Fruit fly (Drosophila melanogaster) whole organism, embryonic: Measurements from ENCODE around the gene hll.

Source experiments
- danr ChIP-seq: fragments of 200-800 bp; sonication (Bioruptor generic); IDR thresholded peaks from 2 replicates; pipeline ENCODE4 v1.3.6; 2022; ENCODE audit warnings: missing biosample characterization, missing genetic modification characterization
- wek ChIP-seq: fragments of 200-800 bp; sonication (Bioruptor generic); optimal IDR thresholded peaks from 3 replicates; lab custom pipeline; 2018; ENCODE audit warnings: missing biosample characterization, mild to moderate bottlenecking, missing genetic modification characterization, moderate library complexity

dm6 chr2L:14015109-14015508 is 11.7 kb upstream of the hll start:
- no peak for TF ChIP-seq wek (GFP tag; lab: Kevin White, UChicago)
- TF ChIP-seq danr (GFP tag; lab: Robert Waterston, UW), result no peak
